Fruit fly (Drosophila melanogaster) whole organism, embryonic: ENCODE measurements around the gene CG14431.
A peak's percentile ranks its signal among the peaks of the same experiment; 100 is the strongest.

Source experiments
- B-H2 ChIP-seq: fragments of 200-800 bp; sonication (Bioruptor generic); optimal IDR thresholded peaks from 2 replicates; lab custom pipeline; 2018; ENCODE audit warnings: missing biosample characterization, mild to moderate bottlenecking, missing genetic modification characterization
- CG10274 ChIP-seq: fragments of 200-800 bp; sonication (Bioruptor generic); optimal IDR thresholded peaks from 3 replicates; lab custom pipeline; 2017; ENCODE audit warnings: missing biosample characterization, mild to moderate bottlenecking, missing genetic modification characterization
- CG10959 ChIP-seq: fragments of 200-800 bp; sonication (Bioruptor generic); IDR thresholded peaks from 2 replicates; pipeline ENCODE4 v1.3.6; 2022; ENCODE audit warnings: missing biosample characterization, missing genetic modification characterization
- CG11695 ChIP-seq: fragments of 200-800 bp; sonication (Bioruptor generic); IDR thresholded peaks from 3 replicates; pipeline ENCODE4 v1.3.6; 2022; ENCODE audit warnings: missing biosample characterization, missing genetic modification characterization
- CG12769 ChIP-seq: fragments of 200-800 bp; sonication (Bioruptor generic); optimal IDR thresholded peaks from 2 replicates; lab custom pipeline; 2019; ENCODE audit warnings: missing biosample characterization, mild to moderate bottlenecking, missing genetic modification characterization, moderate library complexity
- CG15269 ChIP-seq: fragments of 200-800 bp; sonication (Bioruptor generic); optimal IDR thresholded peaks from 2 replicates; lab custom pipeline; 2018; ENCODE audit warnings: missing biosample characterization, mild to moderate bottlenecking, missing genetic modification characterization, moderate library complexity
- CG1602 ChIP-seq: fragments of 200-800 bp; sonication (Bioruptor generic); optimal IDR thresholded peaks from 3 replicates; lab custom pipeline; 2016; ENCODE audit warnings: missing biosample characterization, missing genetic modification characterization
- CG16813 ChIP-seq: fragments of 200-800 bp; sonication (Bioruptor generic); IDR thresholded peaks from 3 replicates; pipeline ENCODE4 v1.3.6; 2022; ENCODE audit warnings: missing biosample characterization, missing genetic modification characterization; ENCODE audit not compliant: partially characterized antibody
- CG17359 ChIP-seq: fragments of 200-800 bp; sonication (Bioruptor generic); optimal IDR thresholded peaks from 3 replicates; lab custom pipeline; 2018; ENCODE audit warnings: missing biosample characterization, mild to moderate bottlenecking, missing genetic modification characterization, moderate library complexity
- CG17829 ChIP-seq: fragments of 200-800 bp; optimal IDR thresholded peaks from 2 replicates; lab custom pipeline; 2019; ENCODE audit warnings: missing biosample characterization, mild to moderate bottlenecking, missing genetic modification characterization, moderate library complexity
- CG18262 ChIP-seq: fragments of 200-800 bp; optimal IDR thresholded peaks from 3 replicates; lab custom pipeline; 2019; ENCODE audit warnings: missing biosample characterization, mild to moderate bottlenecking, missing genetic modification characterization, moderate library complexity
- CG1832 ChIP-seq: fragments of 200-800 bp; sonication (Bioruptor generic); optimal IDR thresholded peaks from 2 replicates; lab custom pipeline; 2017; ENCODE audit warnings: missing biosample characterization, mild to moderate bottlenecking, missing genetic modification characterization, inconsistent platforms
- CG18764 ChIP-seq: fragments of 200-800 bp; sonication (Bioruptor generic); optimal IDR thresholded peaks from 3 replicates; lab custom pipeline; 2016; ENCODE audit warnings: missing biosample characterization, missing genetic modification characterization
- CG2678 ChIP-seq: fragments of 200-800 bp; sonication (Bioruptor generic); optimal IDR thresholded peaks from 3 replicates; lab custom pipeline; 2019; ENCODE audit warnings: missing biosample characterization, mild to moderate bottlenecking, missing genetic modification characterization, moderate library complexity
- CG3281 ChIP-seq: fragments of 200-800 bp; sonication (Bioruptor generic); optimal IDR thresholded peaks from 3 replicates; lab custom pipeline; 2017; ENCODE audit warnings: missing biosample characterization, mild to moderate bottlenecking, missing genetic modification characterization
- CG8089 ChIP-seq: fragments of 200-800 bp; sonication (Bioruptor generic); optimal IDR thresholded peaks from 3 replicates; lab custom pipeline; 2016; ENCODE audit warnings: missing biosample characterization, missing genetic modification characterization
- CG8478 ChIP-seq: fragments of >200 bp; optimal IDR thresholded peaks from 2 replicates; lab custom pipeline; 2018
- Dad ChIP-seq: fragments of 200-800 bp; sonication (Bioruptor generic); optimal IDR thresholded peaks from 3 replicates; lab custom pipeline; 2016; ENCODE audit warnings: missing biosample characterization, missing genetic modification characterization
- Dbx ChIP-seq: fragments of 200-800 bp; sonication (Bioruptor generic); IDR thresholded peaks from 3 replicates; pipeline ENCODE4 v1.3.6; 2022; ENCODE audit warnings: missing biosample characterization, missing genetic modification characterization
- Dek ChIP-seq: fragments of 200-800 bp; sonication (Bioruptor generic); optimal IDR thresholded peaks from 3 replicates; lab custom pipeline; 2019; ENCODE audit warnings: missing biosample characterization, mild to moderate bottlenecking, missing genetic modification characterization, moderate library complexity
- Dfd ChIP-seq, 2 experiments: fragments of >200 bp; optimal IDR thresholded peaks; 2 replicates each; lab custom pipeline; 2017; ENCODE audit warnings: missing biosample characterization in 2 of 2, missing genetic modification characterization in 2 of 2
- Hr51 ChIP-seq, 2 experiments: fragments of 200-800 bp; sonication (Bioruptor generic); optimal IDR thresholded peaks; 2 replicates in 1 of 2; 3 replicates in 1 of 2; lab custom pipeline; 2016 to 2018; ENCODE audit warnings: missing biosample characterization in 2 of 2, missing genetic modification characterization in 2 of 2, mild to moderate bottlenecking in 1 of 2, moderate library complexity in 1 of 2
- Mad ChIP-seq: fragments of 200-800 bp; sonication (Bioruptor generic); optimal IDR thresholded peaks from 2 replicates; lab custom pipeline; 2016; ENCODE audit warnings: missing biosample characterization, missing genetic modification characterization
- Meics ChIP-seq: fragments of 200-800 bp; sonication (Bioruptor generic); optimal IDR thresholded peaks from 2 replicates; lab custom pipeline; 2017; ENCODE audit warnings: missing biosample characterization, mild to moderate bottlenecking, missing genetic modification characterization
- Nf-YB ChIP-seq: fragments of 200-800 bp; sonication (Bioruptor generic); optimal IDR thresholded peaks from 3 replicates; lab custom pipeline; 2019; ENCODE audit warnings: missing biosample characterization, mild to moderate bottlenecking, missing genetic modification characterization, moderate library complexity
- Rfx ChIP-seq: fragments of 200-800 bp; sonication (Bioruptor generic); IDR thresholded peaks from 2 replicates; pipeline ENCODE4 v1.3.6; 2022; ENCODE audit warnings: missing biosample characterization, missing genetic modification characterization
- Xbp1 ChIP-seq: fragments of 200-800 bp; sonication (Bioruptor generic); optimal IDR thresholded peaks from 3 replicates; lab custom pipeline; 2016; ENCODE audit warnings: missing biosample characterization, mild to moderate bottlenecking, missing genetic modification characterization
- abd-A ChIP-seq: fragments of 200-800 bp; sonication (Bioruptor generic); optimal IDR thresholded peaks from 3 replicates; lab custom pipeline; 2019; ENCODE audit warnings: missing biosample characterization, mild to moderate bottlenecking, missing genetic modification characterization, moderate library complexity
- ash1 ChIP-seq: fragments of 200-800 bp; sonication (Bioruptor generic); optimal IDR thresholded peaks from 2 replicates; lab custom pipeline; 2018; ENCODE audit warnings: missing biosample characterization, mild to moderate bottlenecking, missing genetic modification characterization
- cg ChIP-seq: fragments of 200-800 bp; sonication (Bioruptor generic); optimal IDR thresholded peaks from 3 replicates; lab custom pipeline; 2019; ENCODE audit warnings: missing biosample characterization, mild to moderate bottlenecking, missing genetic modification characterization, moderate library complexity
- chinmo ChIP-seq: fragments of 200-800 bp; sonication (Bioruptor generic); IDR thresholded peaks from 4 replicates; pipeline ENCODE4 v1.3.6; 2022; ENCODE audit warnings: missing biosample characterization, missing genetic modification characterization; ENCODE audit not compliant: partially characterized antibody
- chn ChIP-seq: fragments of 200-800 bp; sonication (Bioruptor generic); optimal IDR thresholded peaks from 2 replicates; lab custom pipeline; 2016; ENCODE audit warnings: missing biosample characterization, missing genetic modification characterization
- crol ChIP-seq: fragments of 200-800 bp; sonication (Bioruptor generic); IDR thresholded peaks from 2 replicates; pipeline ENCODE4 v1.3.6; 2022; ENCODE audit warnings: missing biosample characterization, missing genetic modification characterization
- grau ChIP-seq: fragments of 200-800 bp; optimal IDR thresholded peaks from 3 replicates; lab custom pipeline; 2019; ENCODE audit warnings: missing biosample characterization, mild to moderate bottlenecking, missing genetic modification characterization, moderate library complexity
- hbn ChIP-seq: fragments of 200-800 bp; sonication (Bioruptor generic); IDR thresholded peaks from 2 replicates; pipeline ENCODE4 v1.3.6; 2022; ENCODE audit warnings: missing biosample characterization, missing genetic modification characterization; ENCODE audit not compliant: partially characterized antibody
- kah ChIP-seq: fragments of 200-800 bp; sonication (Bioruptor generic); optimal IDR thresholded peaks from 2 replicates; lab custom pipeline; 2018; ENCODE audit warnings: missing biosample characterization, mild to moderate bottlenecking, missing genetic modification characterization
- knrl ChIP-seq: fragments of 200-800 bp; sonication (Bioruptor generic); IDR thresholded peaks from 3 replicates; pipeline ENCODE4 v1.3.6; 2022; ENCODE audit warnings: missing biosample characterization, missing genetic modification characterization; ENCODE audit not compliant: partially characterized antibody
- luna ChIP-seq: fragments of 200-800 bp; sonication (Bioruptor generic); optimal IDR thresholded peaks from 2 replicates; lab custom pipeline; 2016; ENCODE audit warnings: missing biosample characterization, missing genetic modification characterization
- mld ChIP-seq: fragments of 200-800 bp; sonication (Bioruptor generic); IDR thresholded peaks from 3 replicates; pipeline ENCODE4 v1.3.6; 2022; ENCODE audit warnings: missing biosample characterization, missing genetic modification characterization; ENCODE audit not compliant: partially characterized antibody
- nerfin-1 ChIP-seq: fragments of 200-800 bp; sonication (Bioruptor generic); optimal IDR thresholded peaks from 3 replicates; lab custom pipeline; 2019; ENCODE audit warnings: missing biosample characterization, mild to moderate bottlenecking, missing genetic modification characterization, moderate library complexity
- pan ChIP-seq, 4 experiments: fragments of >200 bp in 3 of 4; fragments of 200-800 bp in 1 of 4; sonication (Bioruptor generic) in 1 of 4; optimal IDR thresholded peaks in 3 of 4; IDR thresholded peaks in 1 of 4; 2 replicates each; pipeline versions ENCODE4 v1.3.6 to Lab custom; 2017 to 2022; ENCODE audit warnings: missing biosample characterization in 2 of 4, missing genetic modification characterization in 2 of 4, mixed read lengths in 1 of 4
- pho ChIP-seq: fragments of 200-800 bp; sonication (Bioruptor generic); optimal IDR thresholded peaks from 2 replicates; lab custom pipeline; 2016; ENCODE audit warnings: missing biosample characterization, missing genetic modification characterization
- row ChIP-seq: fragments of 200-800 bp; sonication (Bioruptor generic); IDR thresholded peaks from 3 replicates; pipeline ENCODE4 v1.3.6; 2022; ENCODE audit warnings: missing biosample characterization, missing genetic modification characterization
- salm ChIP-seq: fragments of 200-800 bp; sonication (Bioruptor generic); optimal IDR thresholded peaks from 2 replicates; lab custom pipeline; 2018; ENCODE audit warnings: missing biosample characterization, mild to moderate bottlenecking, missing genetic modification characterization
- scrt ChIP-seq: fragments of 200-800 bp; sonication (Bioruptor generic); optimal IDR thresholded peaks from 2 replicates; lab custom pipeline; 2018; ENCODE audit warnings: missing biosample characterization, mild to moderate bottlenecking, missing genetic modification characterization, moderate library complexity
- tll ChIP-seq, 2 experiments: fragments of 200-800 bp in 1 of 2; fragments of >200 bp in 1 of 2; sonication (Bioruptor generic) in 1 of 2; optimal IDR thresholded peaks; 2 replicates each; lab custom pipeline; 2017 to 2019; ENCODE audit warnings: missing biosample characterization in 2 of 2, missing genetic modification characterization in 2 of 2, mild to moderate bottlenecking in 1 of 2, moderate library complexity in 1 of 2
- zfh2 ChIP-seq: fragments of 200-800 bp; sonication (Bioruptor generic); optimal IDR thresholded peaks from 2 replicates; lab custom pipeline; 2016; ENCODE audit warnings: missing biosample characterization, missing genetic modification characterization

The CG14431 gene

dm6 chrX:6871746-6872145 lies 36.3 kb upstream of the CG14431 start:
- TF ChIP-seq pho (GFP tag; lab: Kevin White, UChicago): no peak
- TF ChIP-seq CG8478: peak; percentile 22
- TF ChIP-seq cg (GFP tag; lab: Kevin White, UChicago): peak; percentile 56
- TF ChIP-seq crol (GFP tag; lab: Robert Waterston, UW): peak; percentile 66
- peak; percentile 57 for TF ChIP-seq CG12769 (tag; lab: Kevin White, UChicago)
- TF ChIP-seq grau (tag; lab: Kevin White, UChicago): peak; percentile 59
- peak; percentile 24 for TF ChIP-seq scrt (GFP tag; lab: Kevin White, UChicago)
- TF ChIP-seq ash1 (GFP tag; lab: Kevin White, UChicago): peak; percentile 13
- TF ChIP-seq Dfd (GFP tag; optimal IDR thresholded peaks at IDR 0.05; lab: Kevin White, UChicago): no peak
- TF ChIP-seq kah (GFP tag; lab: Kevin White, UChicago): peak; percentile 94
- TF ChIP-seq hbn (GFP tag; lab: Robert Waterston, UW): no peak
- peak; percentile 28 for TF ChIP-seq CG1832 (GFP tag; lab: Kevin White, UChicago)

dm6 chrX:6874918-6875454 lies 33.1 kb upstream of the CG14431 start:
- TF ChIP-seq grau (tag; lab: Kevin White, UChicago) (peak; percentile 16), Nf-YB (GFP tag; lab: Kevin White, UChicago) (peak; percentile 13), Dek (tag; lab: Kevin White, UChicago) (no peak), nerfin-1 (tag; lab: Kevin White, UChicago) (no peak), CG15269 (tag; lab: Kevin White, UChicago) (peak; percentile 17), salm (tag; lab: Kevin White, UChicago) (no peak), CG17829 (tag; lab: Kevin White, UChicago) (peak; percentile 15), CG1602 (GFP tag; lab: Kevin White, UChicago) (no peak), CG3281 (GFP tag; lab: Kevin White, UChicago) (no peak), CG17359 (tag; lab: Kevin White, UChicago) (no peak), Dad (GFP tag; lab: Kevin White, UChicago) (no peak), abd-A (tag; lab: Kevin White, UChicago) (peak; percentile 43), CG2678 (tag; lab: Kevin White, UChicago) (peak; percentile 38), Dbx (GFP tag; lab: Robert Waterston, UW) (no peak), Hr51 (GFP tag; optimal IDR thresholded peaks at IDR 0.05; lab: Kevin White, UChicago) (peak in 1 of 2 experiments; percentile 33), Rfx (GFP tag; lab: Robert Waterston, UW) (0 out of 2 replicates have a peak, but pooled peaks have one; percentile 18), CG16813 (GFP tag; lab: Robert Waterston, UW) (no peak), knrl (GFP tag; lab: Robert Waterston, UW) (0 out of 3 replicates have a peak, but pooled peaks have one; percentile 6), tll (GFP tag; optimal IDR thresholded peaks at IDR 0.05; lab: Kevin White, UChicago) (no peak), pan (optimal IDR thresholded peaks at IDR 0.05; lab: Kevin White, UChicago) (no peak), pan (GFP tag; optimal IDR thresholded peaks at IDR 0.05 in 1 of 2, IDR thresholded peaks at IDR 0.05 in 1 of 2) (peak in 1 of 2 experiments; percentile 10), CG10274 (GFP tag; lab: Kevin White, UChicago) (no peak), B-H2 (GFP tag; lab: Kevin White, UChicago) (no peak), mld (no peak), Xbp1 (GFP tag; lab: Kevin White, UChicago) (no peak), row (GFP tag; lab: Robert Waterston, UW) (peak; percentile 12; the same call in 1 of the 3 replicates), Meics (peak; percentile 25), ash1 (GFP tag; lab: Kevin White, UChicago) (no peak), CG11695 (GFP tag; lab: Robert Waterston, UW) (0 out of 3 replicates have a peak, but pooled peaks have one; percentile 36), CG10959 (GFP tag; lab: Robert Waterston, UW) (no peak), CG18262 (no peak), zfh2 (GFP tag; lab: Kevin White, UChicago) (no peak), CG18764 (GFP tag; lab: Kevin White, UChicago) (no peak), luna (GFP tag; lab: Kevin White, UChicago) (no peak), Mad (GFP tag; lab: Kevin White, UChicago) (no peak), chinmo (GFP tag; lab: Robert Waterston, UW) (0 out of 4 replicates have a peak, but pooled peaks have one; percentile 30), CG8089 (no peak), chn (GFP tag; lab: Kevin White, UChicago) (no peak)
